Worm (Caenorhabditis elegans): ENCODE results near the gene grl-19.

The grl-19 gene

DNA sequence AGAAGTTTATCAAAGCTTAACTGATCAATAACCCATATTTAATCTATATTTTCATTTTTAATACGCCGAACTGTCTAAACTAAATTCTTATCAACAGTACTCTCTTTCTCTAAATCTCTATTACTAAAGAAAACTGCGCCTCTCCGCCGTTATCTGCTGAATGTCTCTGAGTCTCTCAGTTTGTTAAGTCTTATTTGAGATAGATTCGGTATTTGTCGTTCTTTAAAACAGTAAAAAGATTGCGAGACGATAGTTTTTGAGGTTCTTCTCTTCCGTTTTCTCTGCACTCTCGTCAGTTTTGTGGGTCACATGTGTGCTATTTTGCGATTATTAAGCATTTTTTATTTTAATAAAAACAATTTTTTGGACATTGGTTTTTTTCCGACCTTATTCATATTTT is 21.8 kb upstream of the grl-19 start, which contains the start of gene sma-10 (continued):
- TF ChIP-seq daf-16 (GFP tag; optimal IDR thresholded peaks at IDR 0.05) (peak in 1 of 2 experiments; percentile 25), daf-16 (tag; optimal IDR thresholded peaks at IDR 0.05) (peak; percentile 92), lin-38 (GFP tag; IDR thresholded peaks at IDR 0.05) (peak; percentile 52), lin-15B (tag; optimal IDR thresholded peaks at IDR 0.05) (no peak), lir-3 (tag; optimal IDR thresholded peaks at IDR 0.05) (no peak), hlh-30 (tag; optimal IDR thresholded peaks at IDR 0.05; ENCODE audit: insufficient read depth) (peak; percentile 71), nhr-102 (tag; optimal IDR thresholded peaks at IDR 0.05) (peak; percentile 58), ZK337.2 (GFP tag; IDR thresholded peaks at IDR 0.05) (no peak), skn-1 (tag; optimal IDR thresholded peaks at IDR 0.05) (no peak), ces-1 (GFP tag; optimal IDR thresholded peaks at IDR 0.05) (no peak), zip-11 (GFP tag; IDR thresholded peaks at IDR 0.05) (no peak), hlh-11 (tag; optimal IDR thresholded peaks at IDR 0.05) (peak; percentile 93), nhr-41 (GFP tag; IDR thresholded peaks at IDR 0.05) (no peak), rbr-2 (tag; optimal IDR thresholded peaks at IDR 0.05) (no peak), nhr-48 (tag; optimal IDR thresholded peaks at IDR 0.05) (peak; percentile 64), spr-1 (tag; optimal IDR thresholded peaks at IDR 0.05) (no peak), mdt-29 (GFP tag; IDR thresholded peaks at IDR 0.05) (no peak), jun-1 (tag; optimal IDR thresholded peaks at IDR 0.05) (no peak), lin-1 (GFP tag; IDR thresholded peaks at IDR 0.05) (peak; percentile 78; the same call in 1 of the 2 replicates), R02D3.7 (tag; optimal IDR thresholded peaks at IDR 0.05) (no peak), Y75B8A.6 (GFP tag; IDR thresholded peaks at IDR 0.05) (no peak), sdz-12 (GFP tag; optimal IDR thresholded peaks at IDR 0.05) (no peak), fos-1 (tag; optimal IDR thresholded peaks at IDR 0.05) (no peak), tra-1 (GFP tag; IDR thresholded peaks at IDR 0.05) (peak; percentile 15; the same call in 1 of the 2 replicates), nhr-28 (tag; optimal IDR thresholded peaks at IDR 0.05) (peak; percentile 92), ceh-32 (tag; optimal IDR thresholded peaks at IDR 0.05; ENCODE audit: poor library complexity) (no peak), ceh-28 (tag; optimal IDR thresholded peaks at IDR 0.05) (no peak), ceh-44 (GFP tag; IDR thresholded peaks at IDR 0.05) (no peak), ceh-82 (tag; optimal IDR thresholded peaks at IDR 0.05) (no peak), ctbp-1 (GFP tag; IDR thresholded peaks at IDR 0.05) (no peak), php-3 (GFP tag; IDR thresholded peaks at IDR 0.05) (peak; percentile 89), daf-19 (GFP tag; conservative IDR thresholded peaks at IDR 0.05) (no peak), zfp-2 (tag; optimal IDR thresholded peaks at IDR 0.05) (no peak), spr-3 (GFP tag; optimal IDR thresholded peaks at IDR 0.05) (no peak), mep-1 (tag; optimal IDR thresholded peaks at IDR 0.05) (peak; percentile 74), zip-2 (tag; optimal IDR thresholded peaks at IDR 0.05) (no peak), Y48G9A.11 (GFP tag; IDR thresholded peaks at IDR 0.05) (no peak), unc-130 (GFP tag; optimal IDR thresholded peaks at IDR 0.05) (no peak), ama-1 (optimal IDR thresholded peaks at IDR 0.05) (no peak), nhr-6 (tag; optimal IDR thresholded peaks at IDR 0.05) (no peak), lim-7 (GFP tag; IDR thresholded peaks at IDR 0.05) (no peak), snpc-1.2 (GFP tag; IDR thresholded peaks at IDR 0.05) (no peak), mxl-2 (GFP tag; conservative IDR thresholded peaks at IDR 0.05) (no peak), lin-29 (GFP tag; IDR thresholded peaks at IDR 0.05) (no peak), Y5F2A.4 (GFP tag; optimal IDR thresholded peaks at IDR 0.05) (no peak), gei-8 (GFP tag; optimal IDR thresholded peaks at IDR 0.05) (no peak), mes-2 (tag; optimal IDR thresholded peaks at IDR 0.05; ENCODE audit: poor library complexity, severe bottlenecking) (peak; percentile 40), D1046.2 (GFP tag; IDR thresholded peaks at IDR 0.05) (no peak), cey-2 (tag; optimal IDR thresholded peaks at IDR 0.05; ENCODE audit: borderline replicate concordance, insufficient read depth) (peak; percentile 38), zfp-3 (GFP tag; conservative IDR thresholded peaks at IDR 0.05) (no peak), ZK546.5 (tag; optimal IDR thresholded peaks at IDR 0.05) (no peak), mdl-1 (tag; optimal IDR thresholded peaks at IDR 0.05) (peak in 1 of 2 experiments; percentile 61)
